Worm (Caenorhabditis elegans) whole organism, early embryonic: ENCODE data around the gene sdz-32.

Experiments
- F13C5.2 ChIP-seq: sonication (generic microtip); optimal IDR thresholded peaks from 2 replicates; lab custom pipeline; 2017; ENCODE audit warnings: mild to moderate bottlenecking, missing genetic modification characterization, inconsistent platforms, missing compliant biosample characterization
- aly-1 ChIP-seq: sonication (generic microtip); optimal IDR thresholded peaks from 2 replicates; lab custom pipeline; 2016; ENCODE audit warnings: missing genetic modification characterization, missing compliant biosample characterization
- ama-1 ChIP-seq: fragments of 150-350 bp; optimal IDR thresholded peaks from 2 replicates; lab custom pipeline; 2014
- ceh-13 ChIP-seq: fragments of 200-800 bp; sonication (Bioruptor generic); optimal IDR thresholded peaks from 2 replicates; lab custom pipeline; 2018; ENCODE audit warnings: mild to moderate bottlenecking, missing genetic modification characterization, missing compliant biosample characterization
- ets-7 ChIP-seq: sonication (generic microtip); optimal IDR thresholded peaks from 2 replicates; lab custom pipeline; 2016; ENCODE audit warnings: missing genotype, missing genetic modification characterization, missing compliant biosample characterization
- flt-1 ChIP-seq: fragments of 200-800 bp; sonication (Bioruptor generic); IDR thresholded peaks from 2 replicates; pipeline ENCODE4 v1.3.6; 2022; ENCODE audit warnings: missing genetic modification characterization, missing compliant biosample characterization
- hmbx-1 ChIP-seq: sonication (generic microtip); optimal IDR thresholded peaks from 2 replicates; lab custom pipeline; 2016; ENCODE audit warnings: mild to moderate bottlenecking, missing genetic modification characterization, missing compliant biosample characterization
- hmg-4 ChIP-seq: fragments of 200-800 bp; sonication (Bioruptor generic); optimal IDR thresholded peaks from 2 replicates; lab custom pipeline; 2018; ENCODE audit warnings: mild to moderate bottlenecking, missing genetic modification characterization, missing compliant biosample characterization
- scrt-1 ChIP-seq: fragments of 200-800 bp; sonication (Bioruptor generic); IDR thresholded peaks from 2 replicates; pipeline ENCODE4 v1.3.6; 2022; ENCODE audit warnings: missing genetic modification characterization, missing compliant biosample characterization
- tbx-37 ChIP-seq: fragments of 200-800 bp; sonication (Bioruptor generic); conservative IDR thresholded peaks from 2 replicates; pipeline ENCODE4 v1.3.6; 2022; ENCODE audit warnings: missing genetic modification reagents, missing genetic modification characterization, missing compliant biosample characterization
- tra-4 ChIP-seq: sonication (generic microtip); optimal IDR thresholded peaks from 2 replicates; lab custom pipeline; 2017; ENCODE audit warnings: missing genetic modification characterization, missing compliant biosample characterization

DNA sequence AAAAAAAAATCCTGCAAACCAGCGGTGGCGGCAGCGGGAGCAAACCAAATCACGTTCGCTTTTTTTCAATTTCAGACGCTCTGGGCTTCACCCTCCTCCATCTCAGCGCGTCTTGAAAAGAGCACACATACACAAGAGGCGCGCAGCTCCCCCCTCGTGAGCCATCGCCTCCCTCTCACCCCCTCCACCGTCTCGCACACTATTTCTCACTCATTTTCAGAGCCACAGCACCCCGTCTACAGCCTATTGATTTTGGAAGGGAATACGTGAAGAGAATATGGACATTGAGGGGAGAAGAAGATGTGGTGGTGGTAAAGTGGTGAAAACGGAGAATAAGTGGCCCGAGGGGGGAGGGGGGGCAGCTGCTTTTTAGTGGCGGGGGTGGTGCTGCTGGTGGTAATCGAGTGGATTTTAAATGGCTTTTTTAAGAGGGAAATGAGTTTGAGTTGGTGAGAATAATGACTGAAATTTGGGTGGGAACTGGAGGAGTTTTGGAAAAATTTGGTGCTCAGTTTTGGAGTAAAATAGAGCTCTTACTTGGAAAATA is 45.6 kb upstream of the sdz-32 start:
- TF ChIP-seq hmbx-1 (tag; lab: Kevin White, UChicago) (no peak), flt-1 (GFP tag; lab: Robert Waterston, UW) (no peak), tra-4 (no peak), ama-1 (lab: Kevin White, UChicago) (no peak), aly-1 (no peak), hmg-4 (no peak), ceh-13 (GFP tag; lab: Kevin White, UChicago) (no peak), scrt-1 (GFP tag; lab: Robert Waterston, UW) (no peak), tbx-37 (GFP tag; lab: Robert Waterston, UW) (no peak), ets-7 (tag; lab: Kevin White, UChicago) (no peak), F13C5.2 (no peak)
